Worm (Caenorhabditis elegans) whole organism, L2 larva: ENCODE measurements around the gene F21C10.6.

ENCODE experiments used
- C34F6.9 ChIP-seq: fragments of 150-350 bp; optimal IDR thresholded peaks from 2 replicates; lab custom pipeline; 2014; ENCODE audit warnings: missing biosample characterization, missing genetic modification characterization
- R02D3.7 ChIP-seq: fragments of 150-350 bp; optimal IDR thresholded peaks from 2 replicates; lab custom pipeline; 2014; ENCODE audit warnings: missing biosample characterization, missing genetic modification characterization
- ZK546.5 ChIP-seq: sonication (generic microtip); optimal IDR thresholded peaks from 2 replicates; lab custom pipeline; 2017; ENCODE audit warnings: missing biosample characterization, missing genetic modification characterization
- alr-1 ChIP-seq: fragments of 150-350 bp; optimal IDR thresholded peaks from 2 replicates; lab custom pipeline; 2014; ENCODE audit warnings: missing biosample characterization, missing genetic modification characterization
- aly-2 ChIP-seq: fragments of 150-350 bp; optimal IDR thresholded peaks from 2 replicates; lab custom pipeline; 2014; ENCODE audit warnings: missing biosample characterization, missing genetic modification characterization
- ama-1 ChIP-seq: fragments of 150-350 bp; optimal IDR thresholded peaks from 2 replicates; lab custom pipeline; 2018; ENCODE audit warnings: inconsistent platforms
- blmp-1 ChIP-seq: sonication (generic microtip); optimal IDR thresholded peaks from 2 replicates; lab custom pipeline; 2017; ENCODE audit warnings: missing genetic modification characterization, mild to moderate bottlenecking, missing compliant biosample characterization, antibody characterized with exemption, moderate library complexity; ENCODE audit not compliant: insufficient read depth
- ceh-16 ChIP-seq: fragments of 150-350 bp; optimal IDR thresholded peaks from 2 replicates; lab custom pipeline; 2014; ENCODE audit warnings: missing biosample characterization, missing genetic modification characterization
- ceh-82 ChIP-seq: fragments of 150-350 bp; optimal IDR thresholded peaks from 2 replicates; lab custom pipeline; 2014; ENCODE audit warnings: missing biosample characterization, missing genetic modification characterization
- crh-2 ChIP-seq: sonication (generic microtip); optimal IDR thresholded peaks from 2 replicates; lab custom pipeline; 2017; ENCODE audit warnings: missing biosample characterization, missing genetic modification characterization
- egl-27 ChIP-seq: sonication (generic microtip); optimal IDR thresholded peaks from 3 replicates; lab custom pipeline; 2017; ENCODE audit warnings: missing biosample characterization, missing genetic modification reagents, missing genetic modification characterization
- elt-1 ChIP-seq: fragments of 150-350 bp; optimal IDR thresholded peaks from 2 replicates; lab custom pipeline; 2014; ENCODE audit warnings: missing biosample characterization, missing genetic modification characterization
- elt-3 ChIP-seq: sonication (generic microtip); optimal IDR thresholded peaks from 2 replicates; lab custom pipeline; 2017; ENCODE audit warnings: missing biosample characterization, missing genetic modification characterization
- fos-1 ChIP-seq: fragments of 150-350 bp; optimal IDR thresholded peaks from 2 replicates; lab custom pipeline; 2014; ENCODE audit warnings: missing biosample characterization, missing genetic modification characterization
- gmeb-1 ChIP-seq: fragments of 150-350 bp; optimal IDR thresholded peaks from 2 replicates; lab custom pipeline; 2014; ENCODE audit warnings: missing biosample characterization, missing genetic modification characterization
- lin-13 ChIP-seq: fragments of 150-350 bp; optimal IDR thresholded peaks from 2 replicates; lab custom pipeline; 2014; ENCODE audit warnings: missing biosample characterization, missing genetic modification reagents, missing genetic modification characterization
- lin-39 ChIP-seq: fragments of 150-350 bp; optimal IDR thresholded peaks from 2 replicates; lab custom pipeline; 2014; ENCODE audit warnings: missing biosample characterization, missing genetic modification reagents, missing genetic modification characterization
- lsy-2 ChIP-seq, 2 experiments: fragments of 150-350 bp in 1 of 2; sonication (generic microtip) in 1 of 2; optimal IDR thresholded peaks; 2 replicates each; lab custom pipeline; 2014 to 2017; ENCODE audit warnings: missing biosample characterization in 2 of 2, missing genetic modification characterization in 2 of 2
- mab-5 ChIP-seq: fragments of 150-350 bp; optimal IDR thresholded peaks from 2 replicates; lab custom pipeline; 2014; ENCODE audit warnings: missing biosample characterization, missing genetic modification characterization
- mbf-1 ChIP-seq: sonication (generic microtip); optimal IDR thresholded peaks from 2 replicates; lab custom pipeline; 2017; ENCODE audit warnings: missing biosample characterization, missing genetic modification characterization
- mdl-1 ChIP-seq, 2 experiments: fragments of 150-350 bp in 1 of 2; sonication (generic microtip) in 1 of 2; optimal IDR thresholded peaks; 2 replicates each; lab custom pipeline; 2017; ENCODE audit warnings: missing biosample characterization in 2 of 2, missing genetic modification characterization in 2 of 2
- nhr-11 ChIP-seq: fragments of 150-350 bp; optimal IDR thresholded peaks from 2 replicates; lab custom pipeline; 2014; ENCODE audit warnings: missing biosample characterization, missing genetic modification characterization
- nhr-12 ChIP-seq: fragments of 150-350 bp; optimal IDR thresholded peaks from 2 replicates; lab custom pipeline; 2014; ENCODE audit warnings: missing biosample characterization, missing genetic modification characterization
- nhr-129 ChIP-seq: fragments of 150-350 bp; optimal IDR thresholded peaks from 2 replicates; lab custom pipeline; 2014; ENCODE audit warnings: missing biosample characterization, missing genetic modification characterization
- nhr-21 ChIP-seq: fragments of 150-350 bp; optimal IDR thresholded peaks from 2 replicates; lab custom pipeline; 2014; ENCODE audit warnings: missing biosample characterization, missing genetic modification characterization
- nhr-23 ChIP-seq: fragments of 150-350 bp; optimal IDR thresholded peaks from 2 replicates; lab custom pipeline; 2014; ENCODE audit warnings: missing biosample characterization, missing genetic modification reagents, missing genetic modification characterization
- nhr-237 ChIP-seq: fragments of 150-350 bp; optimal IDR thresholded peaks from 2 replicates; lab custom pipeline; 2014; ENCODE audit warnings: missing biosample characterization, missing genetic modification characterization
- nhr-25 ChIP-seq: fragments of 150-350 bp; sonication (generic microtip); optimal IDR thresholded peaks from 3 replicates; lab custom pipeline; 2014; ENCODE audit warnings: missing biosample characterization, missing genetic modification characterization
- nhr-6 ChIP-seq: fragments of 150-350 bp; optimal IDR thresholded peaks from 2 replicates; lab custom pipeline; 2014; ENCODE audit warnings: missing biosample characterization, missing genetic modification characterization
- nhr-77 ChIP-seq: fragments of 150-350 bp; optimal IDR thresholded peaks from 2 replicates; lab custom pipeline; 2014; ENCODE audit warnings: missing biosample characterization, missing genetic modification characterization
- peb-1 ChIP-seq: fragments of 150-350 bp; optimal IDR thresholded peaks from 2 replicates; lab custom pipeline; 2014; ENCODE audit warnings: missing biosample characterization, missing genetic modification characterization
- skn-1 ChIP-seq: sonication (generic microtip); optimal IDR thresholded peaks from 2 replicates; lab custom pipeline; 2017; ENCODE audit warnings: missing biosample characterization, missing genetic modification characterization
- sma-3 ChIP-seq: sonication (generic microtip); optimal IDR thresholded peaks from 2 replicates; lab custom pipeline; 2016; ENCODE audit warnings: missing genetic modification reagents, missing genetic modification characterization, missing compliant biosample characterization
- sma-9 ChIP-seq, 2 experiments: fragments of 150-350 bp in 1 of 2; sonication (generic microtip) in 1 of 2; optimal IDR thresholded peaks; 2 replicates each; lab custom pipeline; 2014 to 2016; ENCODE audit warnings: missing genetic modification characterization in 2 of 2, mild to moderate bottlenecking in 1 of 2, missing biosample characterization in 1 of 2, missing compliant biosample characterization in 1 of 2, missing genetic modification reagents in 1 of 2, moderate library complexity in 1 of 2
- snpc-4 ChIP-seq: fragments of 150-350 bp; optimal IDR thresholded peaks from 2 replicates; lab custom pipeline; 2014; ENCODE audit warnings: missing biosample characterization, missing genetic modification characterization
- unc-39 ChIP-seq: fragments of 150-350 bp; optimal IDR thresholded peaks from 2 replicates; lab custom pipeline; 2014; ENCODE audit warnings: missing biosample characterization, missing genetic modification characterization
- unc-55 ChIP-seq: fragments of 150-350 bp; sonication (generic microtip); optimal IDR thresholded peaks from 3 replicates; lab custom pipeline; 2014; ENCODE audit warnings: missing biosample characterization, missing genetic modification reagents, missing genetic modification characterization
- unc-62 ChIP-seq: fragments of 150-350 bp; optimal IDR thresholded peaks from 2 replicates; lab custom pipeline; 2014; ENCODE audit warnings: missing biosample characterization, missing genetic modification reagents, missing genetic modification characterization
- zag-1 ChIP-seq: fragments of 150-350 bp; optimal IDR thresholded peaks from 2 replicates; lab custom pipeline; 2014; ENCODE audit warnings: missing biosample characterization, missing genetic modification characterization
- ztf-11 ChIP-seq: sonication (generic microtip); optimal IDR thresholded peaks from 2 replicates; lab custom pipeline; 2017; ENCODE audit warnings: missing biosample characterization, missing genetic modification characterization
- ztf-4 ChIP-seq: fragments of 150-350 bp; optimal IDR thresholded peaks from 2 replicates; lab custom pipeline; 2014; ENCODE audit warnings: missing biosample characterization, missing genetic modification characterization

Gene F21C10.6

DNA sequence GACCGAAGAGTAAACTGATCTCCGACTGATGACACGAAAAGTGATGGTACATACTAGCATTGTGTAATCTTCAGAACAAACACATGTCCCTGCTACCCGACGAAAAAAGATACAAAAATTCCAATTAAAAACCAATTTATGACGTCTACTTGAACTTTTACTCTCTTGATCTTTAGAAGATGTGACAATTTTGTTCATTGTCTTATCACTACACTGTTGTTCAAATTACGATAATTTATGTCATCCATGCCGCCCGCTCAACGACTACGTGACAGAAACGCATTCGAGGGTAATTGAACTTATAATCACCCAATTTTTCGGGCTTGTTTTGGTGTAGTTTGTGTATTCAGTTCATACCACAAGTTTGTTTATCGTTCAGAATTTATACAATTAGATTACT, 19.6 kb downstream of the F21C10.6 start:
- TF ChIP-seq nhr-21 (peak; percentile 33), mbf-1 (tag; lab: Kevin White, UChicago) (no peak), sma-9 (GFP tag; optimal IDR thresholded peaks at IDR 0.05; lab: Kevin White, UChicago) (peak; percentile 60), sma-9 (tag; optimal IDR thresholded peaks at IDR 0.05; lab: Kevin White, UChicago) (no peak), fos-1 (no peak), sma-3 (GFP tag; lab: Kevin White, UChicago) (peak; percentile 31), nhr-11 (tag; lab: Kevin White, UChicago) (no peak)

ce11 chrV:9146196-9146595, 21.9 kb downstream of the F21C10.6 start:
- no peak for TF ChIP-seq unc-39 (tag; lab: Kevin White, UChicago)
- TF ChIP-seq sma-9 (GFP tag; optimal IDR thresholded peaks at IDR 0.05; lab: Kevin White, UChicago), result peak; percentile 2
- no peak for TF ChIP-seq sma-9 (tag; optimal IDR thresholded peaks at IDR 0.05; lab: Kevin White, UChicago)
- TF ChIP-seq gmeb-1 (tag; lab: Kevin White, UChicago), result peak; percentile 22
- TF ChIP-seq nhr-21, result no peak
- TF ChIP-seq fos-1, result peak; percentile 16
- TF ChIP-seq, all 48 proteins: peak for 3

- TF ChIP-seq sma-9 (GFP tag; optimal IDR thresholded peaks at IDR 0.05; lab: Kevin White, UChicago), result peak; percentile 35
- no peak for TF ChIP-seq sma-9 (tag; optimal IDR thresholded peaks at IDR 0.05; lab: Kevin White, UChicago)
- no peak for TF ChIP-seq blmp-1 (tag; lab: Kevin White, UChicago)
- TF ChIP-seq lsy-2 (tag; optimal IDR thresholded peaks at IDR 0.05; lab: Kevin White, UChicago), result no peak
- no peak for TF ChIP-seq lin-39 (tag; lab: Kevin White, UChicago)
- TF ChIP-seq fos-1, result no peak
- TF ChIP-seq ceh-82 (tag; lab: Kevin White, UChicago), result no peak
- no peak for TF ChIP-seq mbf-1 (tag; lab: Kevin White, UChicago)
- TF ChIP-seq crh-2, result no peak
- no peak for TF ChIP-seq nhr-12
- TF ChIP-seq snpc-4 (tag; lab: Kevin White, UChicago), result no peak
- no peak for TF ChIP-seq aly-2
- TF ChIP-seq unc-55, result no peak
- TF ChIP-seq ama-1 (lab: Kevin White, UChicago), result no peak
- TF ChIP-seq nhr-129 (tag; lab: Kevin White, UChicago), result peak; percentile 23
- no peak for TF ChIP-seq ceh-16
- TF ChIP-seq unc-39 (tag; lab: Kevin White, UChicago), result no peak
- peak; percentile 47 for TF ChIP-seq nhr-25
- peak; percentile 29 for TF ChIP-seq sma-3 (GFP tag; lab: Kevin White, UChicago)
- no peak for TF ChIP-seq ztf-11 (tag; lab: Kevin White, UChicago)
- TF ChIP-seq nhr-77, result no peak
- no peak for TF ChIP-seq R02D3.7 (tag; lab: Kevin White, UChicago)
- no peak for TF ChIP-seq nhr-23 (tag; lab: Kevin White, UChicago)
- TF ChIP-seq ZK546.5 (tag; lab: Kevin White, UChicago), result no peak
- TF ChIP-seq lin-13 (GFP tag; lab: Kevin White, UChicago), result no peak
- TF ChIP-seq egl-27 (tag; lab: Kevin White, UChicago), result no peak
- TF ChIP-seq gmeb-1 (tag; lab: Kevin White, UChicago), result no peak
- TF ChIP-seq nhr-11 (tag; lab: Kevin White, UChicago), result no peak
- no peak for TF ChIP-seq mab-5
- TF ChIP-seq elt-3, result no peak
- TF ChIP-seq skn-1 (tag; lab: Kevin White, UChicago), result no peak
- no peak for TF ChIP-seq nhr-237 (tag; lab: Kevin White, UChicago)
- peak; percentile 50 for TF ChIP-seq nhr-21
- no peak for TF ChIP-seq ztf-4 (tag; lab: Kevin White, UChicago)
- TF ChIP-seq peb-1, result no peak
- TF ChIP-seq elt-1, result no peak
- TF ChIP-seq mdl-1 (tag; optimal IDR thresholded peaks at IDR 0.05; lab: Kevin White, UChicago), result no peak
- no peak for TF ChIP-seq zag-1
- TF ChIP-seq C34F6.9 (tag; lab: Kevin White, UChicago), result no peak
- TF ChIP-seq alr-1 (tag; lab: Kevin White, UChicago), result no peak
- no peak for TF ChIP-seq unc-62 (GFP tag; lab: Kevin White, UChicago)
- TF ChIP-seq nhr-6 (tag; lab: Kevin White, UChicago), result no peak
Observed at ce11 chrV:9146849-9147557, 22.7 kb downstream of the F21C10.6 start, which contains the start of gene spl-2. TSS of gene spl-2 (minus strand) at chrV:9146899.
